Worm (Caenorhabditis elegans) whole organism, L4 larva: ENCODE data around the gene Y38F2AR.10.

Experiments used
- F10B5.3 ChIP-seq: sonication (generic microtip); optimal IDR thresholded peaks from 2 replicates; lab custom pipeline; 2016; ENCODE audit warnings: mild to moderate bottlenecking, missing genetic modification characterization, missing compliant biosample characterization
- F44E2.7 ChIP-seq: fragments of 200-800 bp; sonication (Bioruptor generic); IDR thresholded peaks from 2 replicates; pipeline ENCODE4 v2.1.2; 2022; ENCODE audit warnings: missing genetic modification characterization, missing compliant biosample characterization
- R02D3.7 ChIP-seq: fragments of 150-350 bp; sonication (generic microtip); optimal IDR thresholded peaks from 3 replicates; lab custom pipeline; 2014; ENCODE audit warnings: missing biosample characterization, missing genetic modification characterization
- T20F7.1 ChIP-seq: fragments of 200-800 bp; sonication (Bioruptor generic); optimal IDR thresholded peaks from 2 replicates; lab custom pipeline; 2018; ENCODE audit warnings: mild to moderate bottlenecking, missing genetic modification characterization, missing compliant biosample characterization
- Y5F2A.4 ChIP-seq: fragments of 200-800 bp; sonication (Bioruptor generic); optimal IDR thresholded peaks from 2 replicates; lab custom pipeline; 2018; ENCODE audit warnings: mild to moderate bottlenecking, missing genetic modification characterization, missing compliant biosample characterization
- Y75B8A.6 ChIP-seq: fragments of 200-800 bp; sonication (Bioruptor generic); IDR thresholded peaks from 2 replicates; pipeline ENCODE4 v1.3.6; 2022; ENCODE audit warnings: missing genetic modification reagents, missing genetic modification characterization, missing compliant biosample characterization
- ZK337.2 ChIP-seq: fragments of 200-800 bp; sonication (Bioruptor generic); IDR thresholded peaks from 2 replicates; pipeline ENCODE4 v1.3.6; 2022; ENCODE audit warnings: missing genetic modification reagents, missing genetic modification characterization, missing compliant biosample characterization
- aha-1 ChIP-seq: fragments of 150-350 bp; peaks from one replicate; lab custom pipeline; 2014; ENCODE audit warnings: missing biosample characterization, missing genetic modification characterization
- ama-1 ChIP-seq: fragments of 150-350 bp; optimal IDR thresholded peaks from 2 replicates; lab custom pipeline; 2014; ENCODE audit warnings: inconsistent platforms, mixed read lengths
- arid-1 ChIP-seq: fragments of 200-800 bp; sonication (Bioruptor generic); conservative IDR thresholded peaks from 2 replicates; pipeline ENCODE4 v1.3.6; 2022; ENCODE audit warnings: missing genetic modification reagents, missing genetic modification characterization, missing compliant biosample characterization
- attf-4 ChIP-seq: sonication (generic microtip); optimal IDR thresholded peaks from 3 replicates; lab custom pipeline; 2017; ENCODE audit warnings: missing biosample characterization, missing genetic modification characterization
- ceh-32 ChIP-seq: sonication (generic microtip); optimal IDR thresholded peaks from 2 replicates; lab custom pipeline; 2016; ENCODE audit warnings: mild to moderate bottlenecking, missing genetic modification characterization, missing compliant biosample characterization; ENCODE audit not compliant: poor library complexity
- ceh-44 ChIP-seq: fragments of 200-800 bp; sonication (Bioruptor generic); IDR thresholded peaks from 2 replicates; pipeline ENCODE4 v1.3.6; 2022; ENCODE audit warnings: missing genetic modification reagents, missing genetic modification characterization, missing compliant biosample characterization
- ceh-62 ChIP-seq: sonication (generic microtip); optimal IDR thresholded peaks from 2 replicates; lab custom pipeline; 2017; ENCODE audit warnings: missing biosample characterization, missing genetic modification characterization
- ctbp-1 ChIP-seq: fragments of 200-800 bp; sonication (Bioruptor generic); IDR thresholded peaks from 2 replicates; pipeline ENCODE4 v1.3.6; 2022; ENCODE audit warnings: missing genetic modification reagents, missing genetic modification characterization, missing compliant biosample characterization
- daf-19 ChIP-seq: fragments of 200-800 bp; sonication (Bioruptor generic); conservative IDR thresholded peaks from 2 replicates; pipeline ENCODE4 v1.3.6; 2022; ENCODE audit warnings: missing genetic modification characterization, missing compliant biosample characterization
- daf-8 ChIP-seq: fragments of 200-800 bp; sonication (Bioruptor generic); IDR thresholded peaks from 2 replicates; pipeline ENCODE4 v1.3.6; 2022; ENCODE audit warnings: missing genetic modification characterization, missing compliant biosample characterization
- dpl-1 ChIP-seq: fragments of 150-350 bp; optimal IDR thresholded peaks from 2 replicates; lab custom pipeline; 2014; ENCODE audit warnings: missing biosample characterization, missing genetic modification reagents, missing genetic modification characterization
- duxl-1 ChIP-seq: sonication (generic microtip); optimal IDR thresholded peaks from 2 replicates; lab custom pipeline; 2016; ENCODE audit warnings: mild to moderate bottlenecking, missing genetic modification characterization, moderate library complexity, missing compliant biosample characterization; ENCODE audit not compliant: poor library complexity
- egl-27 ChIP-seq: sonication (generic microtip); optimal IDR thresholded peaks from 3 replicates; lab custom pipeline; 2017; ENCODE audit warnings: missing biosample characterization, missing genetic modification reagents, missing genetic modification characterization
- fkh-10 ChIP-seq: fragments of 150-350 bp; optimal IDR thresholded peaks from 2 replicates; lab custom pipeline; 2014; ENCODE audit warnings: missing biosample characterization, missing genetic modification reagents, missing genetic modification characterization
- fos-1 ChIP-seq: fragments of 150-350 bp; optimal IDR thresholded peaks from 2 replicates; lab custom pipeline; 2014; ENCODE audit warnings: missing biosample characterization, missing genetic modification characterization
- hlh-30 ChIP-seq: sonication (generic microtip); optimal IDR thresholded peaks from 2 replicates; lab custom pipeline; 2017; ENCODE audit warnings: antibody characterized with exemption, mild to moderate bottlenecking, missing genetic modification characterization, missing compliant biosample characterization; ENCODE audit not compliant: insufficient read depth
- lin-13 ChIP-seq: fragments of 150-350 bp; optimal IDR thresholded peaks from 2 replicates; lab custom pipeline; 2014; ENCODE audit warnings: missing biosample characterization, missing genetic modification reagents, missing genetic modification characterization
- lin-15B ChIP-seq: fragments of 150-350 bp; sonication (generic microtip); optimal IDR thresholded peaks from 3 replicates; lab custom pipeline; 2014; ENCODE audit warnings: missing biosample characterization, missing genetic modification characterization
- lin-38 ChIP-seq: fragments of 200-800 bp; sonication (Bioruptor generic); IDR thresholded peaks from 2 replicates; pipeline ENCODE4 v1.3.6; 2022; ENCODE audit warnings: missing genetic modification reagents, missing genetic modification characterization, missing compliant biosample characterization
- lir-3 ChIP-seq: sonication (generic microtip); optimal IDR thresholded peaks from 2 replicates; lab custom pipeline; 2016; ENCODE audit warnings: mild to moderate bottlenecking, missing genetic modification characterization, missing compliant biosample characterization
- madf-9 ChIP-seq: fragments of 200-800 bp; sonication (Bioruptor generic); conservative IDR thresholded peaks from 2 replicates; pipeline ENCODE4 v1.3.6; 2022; ENCODE audit warnings: missing genetic modification reagents, missing genetic modification characterization, missing compliant biosample characterization
- mdl-1 ChIP-seq, 2 experiments: fragments of 150-350 bp in 1 of 2; sonication (generic microtip) in 1 of 2; optimal IDR thresholded peaks; 2 replicates each; lab custom pipeline; 2014 to 2017; ENCODE audit warnings: missing biosample characterization in 2 of 2, missing genetic modification characterization in 2 of 2
- mdt-29 ChIP-seq: fragments of 200-800 bp; sonication (Bioruptor generic); IDR thresholded peaks from 2 replicates; pipeline ENCODE4 v1.3.6; 2022; ENCODE audit warnings: missing genetic modification reagents, missing genetic modification characterization, missing compliant biosample characterization
- mep-1 ChIP-seq: fragments of 150-350 bp; sonication (generic microtip); optimal IDR thresholded peaks from 3 replicates; lab custom pipeline; 2014; ENCODE audit warnings: missing biosample characterization, missing genetic modification characterization
- mes-2 ChIP-seq: sonication (generic microtip); optimal IDR thresholded peaks from 2 replicates; lab custom pipeline; 2016; ENCODE audit warnings: missing genotype, mild to moderate bottlenecking, missing genetic modification characterization, missing compliant biosample characterization; ENCODE audit not compliant: poor library complexity, severe bottlenecking
- mxl-2 ChIP-seq: fragments of 200-800 bp; sonication (Bioruptor generic); conservative IDR thresholded peaks from 2 replicates; pipeline ENCODE4 v1.3.6; 2022; ENCODE audit warnings: missing genetic modification reagents, missing genetic modification characterization, missing compliant biosample characterization
- mxl-3 ChIP-seq: fragments of 200-800 bp; sonication (Bioruptor generic); optimal IDR thresholded peaks from 2 replicates; lab custom pipeline; 2018; ENCODE audit warnings: mild to moderate bottlenecking, missing genetic modification characterization, missing compliant biosample characterization
- nhr-237 ChIP-seq: sonication (generic microtip); optimal IDR thresholded peaks from 2 replicates; lab custom pipeline; 2017; ENCODE audit warnings: missing biosample characterization, missing genetic modification characterization
- nhr-41 ChIP-seq: fragments of 200-800 bp; sonication (Bioruptor generic); IDR thresholded peaks from 2 replicates; pipeline ENCODE4 v1.3.6; 2022; ENCODE audit warnings: missing genetic modification reagents, missing genetic modification characterization, missing compliant biosample characterization
- nhr-48 ChIP-seq: sonication (generic microtip); optimal IDR thresholded peaks from 2 replicates; lab custom pipeline; 2016; ENCODE audit warnings: mild to moderate bottlenecking, missing genetic modification characterization, missing compliant biosample characterization
- nhr-76 ChIP-seq: fragments of 150-350 bp; optimal IDR thresholded peaks from 2 replicates; lab custom pipeline; 2014; ENCODE audit warnings: missing biosample characterization, missing genetic modification characterization
- php-3 ChIP-seq: fragments of 200-800 bp; sonication (Bioruptor generic); IDR thresholded peaks from 2 replicates; pipeline ENCODE4 v1.3.6; 2022; ENCODE audit warnings: missing genetic modification reagents, missing genetic modification characterization, missing compliant biosample characterization
- rbr-2 ChIP-seq: sonication (generic microtip); optimal IDR thresholded peaks from 2 replicates; lab custom pipeline; 2016; ENCODE audit warnings: missing genotype, missing genetic modification characterization, missing compliant biosample characterization
- saeg-2 ChIP-seq: fragments of 200-800 bp; sonication (Bioruptor generic); IDR thresholded peaks from 2 replicates; pipeline ENCODE4 v1.3.6; 2022; ENCODE audit warnings: missing genetic modification reagents, missing genetic modification characterization, missing compliant biosample characterization
- set-16 ChIP-seq: fragments of 200-800 bp; sonication (Bioruptor generic); IDR thresholded peaks from 2 replicates; pipeline ENCODE4 v1.3.6; 2022; ENCODE audit warnings: missing genetic modification reagents, missing genetic modification characterization, missing compliant biosample characterization
- snpc-1.2 ChIP-seq: fragments of 200-800 bp; sonication (Bioruptor generic); IDR thresholded peaks from 2 replicates; pipeline ENCODE4 v1.3.6; 2022; ENCODE audit warnings: missing genetic modification reagents, missing genetic modification characterization, missing compliant biosample characterization
- snpc-4 ChIP-seq: fragments of 150-350 bp; optimal IDR thresholded peaks from 2 replicates; lab custom pipeline; 2014; ENCODE audit warnings: missing biosample characterization, missing genetic modification characterization
- spr-1 ChIP-seq: sonication (generic microtip); optimal IDR thresholded peaks from 2 replicates; lab custom pipeline; 2016; ENCODE audit warnings: mild to moderate bottlenecking, missing genetic modification characterization, missing compliant biosample characterization
- tag-97 ChIP-seq: fragments of 200-800 bp; sonication (Bioruptor generic); IDR thresholded peaks from 2 replicates; pipeline ENCODE4 v1.3.6; 2022; ENCODE audit warnings: missing genetic modification characterization, missing compliant biosample characterization
- tra-1 ChIP-seq: fragments of 200-800 bp; sonication (Bioruptor generic); IDR thresholded peaks from 2 replicates; pipeline ENCODE4 v1.3.6; 2022; ENCODE audit warnings: missing genetic modification reagents, missing genetic modification characterization, missing compliant biosample characterization
- unc-130 ChIP-seq: sonication (generic microtip); optimal IDR thresholded peaks from 2 replicates; lab custom pipeline; 2016; ENCODE audit warnings: missing genetic modification reagents, missing genetic modification characterization, missing compliant biosample characterization
- vab-7 ChIP-seq: fragments of 200-800 bp; sonication (Bioruptor generic); IDR thresholded peaks from 2 replicates; pipeline ENCODE4 v1.3.6; 2022; ENCODE audit warnings: missing genetic modification reagents, missing genetic modification characterization, missing compliant biosample characterization
- zfp-2 ChIP-seq: sonication (generic microtip); optimal IDR thresholded peaks from 2 replicates; lab custom pipeline; 2016; ENCODE audit warnings: mild to moderate bottlenecking, missing genetic modification characterization, missing compliant biosample characterization
- zip-11 ChIP-seq: fragments of 200-800 bp; sonication (Bioruptor generic); IDR thresholded peaks from 2 replicates; pipeline ENCODE4 v1.3.6; 2022; ENCODE audit warnings: missing genetic modification characterization, missing compliant biosample characterization
- ztf-11 ChIP-seq: fragments of 150-350 bp; optimal IDR thresholded peaks from 2 replicates; lab custom pipeline; 2014; ENCODE audit warnings: missing biosample characterization, missing genetic modification characterization

Y38F2AR.10 gene

ce11 chrIV:2390251-2390672 lies 9.1 kb downstream of the Y38F2AR.10 start (continued):
- TF ChIP-seq mep-1 (peak; percentile 72), nhr-48 (tag; lab: Kevin White, UChicago) (no peak), dpl-1 (GFP tag; lab: Kevin White, UChicago) (peak; percentile 36), Y75B8A.6 (GFP tag; lab: Robert Waterston, UW) (no peak), saeg-2 (GFP tag; lab: Robert Waterston, UW) (no peak), tra-1 (GFP tag; lab: Robert Waterston, UW) (no peak), php-3 (GFP tag; lab: Robert Waterston, UW) (no peak; the same call in 1 of the 2 replicates), nhr-237 (no peak), fos-1 (no peak), hlh-30 (peak; percentile 61), mes-2 (tag; lab: Kevin White, UChicago) (peak; percentile 30), ama-1 (no peak), F44E2.7 (GFP tag; lab: Robert Waterston, UW) (no peak), ztf-11 (tag; lab: Kevin White, UChicago) (no peak), rbr-2 (peak; percentile 48), madf-9 (GFP tag; lab: Robert Waterston, UW) (0 out of 2 replicates have a peak, but pooled peaks have one; percentile 16), lin-15B (tag; lab: Kevin White, UChicago) (no peak), zfp-2 (tag; lab: Kevin White, UChicago) (no peak), mdl-1 (tag; optimal IDR thresholded peaks at IDR 0.05; lab: Kevin White, UChicago) (no peak), Y5F2A.4 (GFP tag; lab: Kevin White, UChicago) (peak; percentile 2), snpc-1.2 (GFP tag; lab: Robert Waterston, UW) (peak; percentile 29; the same call in 1 of the 2 replicates), T20F7.1 (GFP tag; lab: Kevin White, UChicago) (no peak), egl-27 (tag; lab: Kevin White, UChicago) (no peak), snpc-4 (tag; lab: Kevin White, UChicago) (no peak), spr-1 (peak; percentile 34), fkh-10 (no peak), zip-11 (no peak), F10B5.3 (tag; lab: Kevin White, UChicago) (peak; percentile 21), unc-130 (GFP tag; lab: Kevin White, UChicago) (peak; percentile 21), ceh-44 (GFP tag; lab: Robert Waterston, UW) (no peak), daf-19 (GFP tag; lab: Robert Waterston, UW) (peak; percentile 81; the same call in 1 of the 2 replicates), mdt-29 (GFP tag; lab: Robert Waterston, UW) (no peak), aha-1 (tag; lab: Kevin White, UChicago) (no peak), lin-38 (GFP tag; lab: Robert Waterston, UW) (peak; percentile 93), tag-97 (GFP tag; lab: Robert Waterston, UW) (no peak), arid-1 (GFP tag; lab: Robert Waterston, UW) (peak; percentile 48; the same call in 1 of the 2 replicates), lin-13 (GFP tag; lab: Kevin White, UChicago) (peak; percentile 63), nhr-76 (tag; lab: Kevin White, UChicago) (no peak), ceh-62 (tag; lab: Kevin White, UChicago) (no peak), set-16 (no peak), ceh-32 (no peak), ZK337.2 (GFP tag; lab: Robert Waterston, UW) (no peak), attf-4 (tag; lab: Kevin White, UChicago) (no peak), ctbp-1 (peak; percentile 45; the same call in 1 of the 2 replicates), mxl-3 (GFP tag; lab: Kevin White, UChicago) (no peak), mxl-2 (GFP tag; lab: Robert Waterston, UW) (no peak), duxl-1 (tag; lab: Kevin White, UChicago) (peak; percentile 26), lir-3 (tag; lab: Kevin White, UChicago) (no peak), R02D3.7 (tag; lab: Kevin White, UChicago) (no peak), nhr-41 (GFP tag; lab: Robert Waterston, UW) (no peak), daf-8 (GFP tag; lab: Robert Waterston, UW) (no peak), vab-7 (GFP tag; lab: Robert Waterston, UW) (0 out of 2 replicates have a peak, but pooled peaks have one; percentile 11)
